Fruit fly (Drosophila melanogaster) whole organism, embryonic: ENCODE results near the gene UQCR-14.

Source experiments
- Ada2b ChIP-seq: fragments of 200-800 bp; sonication (Bioruptor generic); IDR thresholded peaks from 2 replicates; pipeline ENCODE4 v1.3.6; 2022; ENCODE audit warnings: missing biosample characterization, missing genetic modification characterization
- Aef1 ChIP-seq: fragments of 200-800 bp; sonication (Bioruptor generic); IDR thresholded peaks from 3 replicates; pipeline ENCODE4 v1.3.6; 2022; ENCODE audit warnings: missing biosample characterization, missing genetic modification characterization
- Bteb2 ChIP-seq: fragments of 200-800 bp; sonication (Bioruptor generic); optimal IDR thresholded peaks from 2 replicates; lab custom pipeline; 2016; ENCODE audit warnings: missing biosample characterization, missing genetic modification characterization
- CG10366 ChIP-seq: fragments of 200-800 bp; sonication (Bioruptor generic); IDR thresholded peaks from 2 replicates; pipeline ENCODE4 v1.3.6; 2022; ENCODE audit warnings: missing biosample characterization, missing genetic modification characterization
- CG11398 ChIP-seq: fragments of 200-800 bp; sonication (Bioruptor generic); optimal IDR thresholded peaks from 2 replicates; lab custom pipeline; 2016; ENCODE audit warnings: missing biosample characterization, missing genetic modification characterization
- CG11695 ChIP-seq: fragments of 200-800 bp; sonication (Bioruptor generic); IDR thresholded peaks from 3 replicates; pipeline ENCODE4 v1.3.6; 2022; ENCODE audit warnings: missing biosample characterization, missing genetic modification characterization
- CG12219 ChIP-seq: fragments of 200-800 bp; sonication (Bioruptor generic); optimal IDR thresholded peaks from 3 replicates; lab custom pipeline; 2018; ENCODE audit warnings: missing biosample characterization, mild to moderate bottlenecking, missing genetic modification characterization
- CG12299 ChIP-seq: fragments of 200-800 bp; sonication (Bioruptor generic); optimal IDR thresholded peaks from 2 replicates; lab custom pipeline; 2018; ENCODE audit warnings: missing biosample characterization, mild to moderate bottlenecking, missing genetic modification characterization
- CG1233 ChIP-seq: fragments of 200-800 bp; sonication (Bioruptor generic); optimal IDR thresholded peaks from 4 replicates; lab custom pipeline; 2018; ENCODE audit warnings: missing biosample characterization, mild to moderate bottlenecking, missing genetic modification characterization
- CG13123 ChIP-seq: fragments of 200-800 bp; sonication (Bioruptor generic); optimal IDR thresholded peaks from 2 replicates; lab custom pipeline; 2016; ENCODE audit warnings: missing biosample characterization, missing genetic modification characterization
- CG14014 ChIP-seq: fragments of 200-800 bp; sonication (Bioruptor generic); IDR thresholded peaks from 2 replicates; pipeline ENCODE4 v1.3.6; 2022; ENCODE audit warnings: missing biosample characterization, missing genetic modification characterization
- CG18476 ChIP-seq: fragments of 200-800 bp; sonication (Bioruptor generic); optimal IDR thresholded peaks from 2 replicates; lab custom pipeline; 2016; ENCODE audit warnings: missing biosample characterization, mild to moderate bottlenecking, missing genetic modification characterization
- CG2678 ChIP-seq: fragments of 200-800 bp; sonication (Bioruptor generic); optimal IDR thresholded peaks from 3 replicates; lab custom pipeline; 2019; ENCODE audit warnings: missing biosample characterization, mild to moderate bottlenecking, missing genetic modification characterization, moderate library complexity
- CG2889 ChIP-seq: fragments of 200-800 bp; sonication (Bioruptor generic); IDR thresholded peaks from 3 replicates; pipeline ENCODE4 v1.3.6; 2022; ENCODE audit warnings: missing biosample characterization, missing genetic modification characterization
- CG3065 ChIP-seq: fragments of 200-800 bp; sonication (Bioruptor generic); optimal IDR thresholded peaks from 2 replicates; lab custom pipeline; 2016; ENCODE audit warnings: missing biosample characterization, missing genetic modification characterization
- CG31224 ChIP-seq: fragments of 200-800 bp; sonication (Bioruptor generic); IDR thresholded peaks from 2 replicates; pipeline ENCODE4 v1.3.6; 2022; ENCODE audit warnings: missing biosample characterization, missing genetic modification characterization
- CG32767 ChIP-seq: fragments of 200-800 bp; sonication (Bioruptor generic); IDR thresholded peaks from 2 replicates; pipeline ENCODE4 v1.3.6; 2022; ENCODE audit warnings: missing biosample characterization, missing genetic modification characterization
- CG4328 ChIP-seq: fragments of 200-800 bp; sonication (Bioruptor generic); optimal IDR thresholded peaks from 3 replicates; lab custom pipeline; 2017; ENCODE audit warnings: missing biosample characterization, missing genetic modification reagents, missing genetic modification characterization
- CG5180 ChIP-seq: fragments of 200-800 bp; sonication (Bioruptor generic); optimal IDR thresholded peaks from 3 replicates; lab custom pipeline; 2017; ENCODE audit warnings: missing biosample characterization, missing genetic modification characterization, mild to moderate bottlenecking, moderate library complexity, missing genetic modification reagents
- CG7556 ChIP-seq: fragments of 200-800 bp; sonication (Bioruptor generic); optimal IDR thresholded peaks from 2 replicates; lab custom pipeline; 2017; ENCODE audit warnings: missing biosample characterization, mild to moderate bottlenecking, missing genetic modification characterization
- CG7839 ChIP-seq: fragments of 200-800 bp; sonication (Bioruptor generic); optimal IDR thresholded peaks from 3 replicates; lab custom pipeline; 2018; ENCODE audit warnings: missing biosample characterization, mild to moderate bottlenecking, missing genetic modification characterization, moderate library complexity
- CG7928 ChIP-seq: fragments of 200-800 bp; sonication (Bioruptor generic); optimal IDR thresholded peaks from 2 replicates; lab custom pipeline; 2017; ENCODE audit warnings: missing biosample characterization, mild to moderate bottlenecking, missing genetic modification characterization
- D ChIP-seq, 2 experiments: fragments of 200-800 bp in 1 of 2; fragments of >200 bp in 1 of 2; sonication (Bioruptor generic) in 1 of 2; optimal IDR thresholded peaks; 2 replicates in 1 of 2; 3 replicates in 1 of 2; lab custom pipeline; 2017; ENCODE audit warnings: mild to moderate bottlenecking in 1 of 2, missing biosample characterization in 1 of 2, missing genetic modification characterization in 1 of 2, missing genetic modification reagents in 1 of 2
- ERR ChIP-seq: fragments of 200-800 bp; sonication (Bioruptor generic); optimal IDR thresholded peaks from 2 replicates; lab custom pipeline; 2016; ENCODE audit warnings: missing biosample characterization, missing genetic modification characterization
- Gsc ChIP-seq: fragments of 200-800 bp; sonication (Bioruptor generic); IDR thresholded peaks from 2 replicates; pipeline ENCODE4 v1.3.6; 2022; ENCODE audit warnings: missing biosample characterization, missing genetic modification characterization
- Med ChIP-seq: fragments of 200-800 bp; sonication (Bioruptor generic); peaks from one replicate; lab custom pipeline; 2016; ENCODE audit warnings: missing biosample characterization, missing genetic modification characterization, mild to moderate bottlenecking, inconsistent platforms, moderate library complexity
- Nf-YB ChIP-seq: fragments of 200-800 bp; sonication (Bioruptor generic); optimal IDR thresholded peaks from 3 replicates; lab custom pipeline; 2019; ENCODE audit warnings: missing biosample characterization, mild to moderate bottlenecking, missing genetic modification characterization, moderate library complexity
- Oli ChIP-seq: fragments of 200-800 bp; sonication (Bioruptor generic); optimal IDR thresholded peaks from 2 replicates; lab custom pipeline; 2018; ENCODE audit warnings: missing biosample characterization, mild to moderate bottlenecking, missing genetic modification characterization, moderate library complexity
- Pdp1 ChIP-seq, 2 experiments: fragments of 200-800 bp; sonication (Bioruptor generic); optimal IDR thresholded peaks; 3 replicates each; lab custom pipeline; 2016; ENCODE audit warnings: missing biosample characterization in 2 of 2, missing genetic modification characterization in 2 of 2, mild to moderate bottlenecking in 1 of 2, moderate library complexity in 1 of 2
- Rx ChIP-seq: fragments of 200-800 bp; sonication (Bioruptor generic); IDR thresholded peaks from 2 replicates; pipeline ENCODE4 v1.3.6; 2022; ENCODE audit warnings: missing biosample characterization, missing genetic modification characterization
- Xrp1 ChIP-seq: fragments of 200-800 bp; sonication (Bioruptor generic); IDR thresholded peaks from 2 replicates; pipeline ENCODE4 v1.3.6; 2022; ENCODE audit warnings: missing biosample characterization, missing genetic modification characterization
- YL-1 ChIP-seq: fragments of 200-800 bp; sonication (Bioruptor generic); optimal IDR thresholded peaks from 3 replicates; lab custom pipeline; 2017; ENCODE audit warnings: missing biosample characterization, mild to moderate bottlenecking, missing genetic modification characterization
- ab ChIP-seq: fragments of 200-800 bp; sonication (Bioruptor generic); optimal IDR thresholded peaks from 2 replicates; lab custom pipeline; 2016; ENCODE audit warnings: missing biosample characterization, missing genetic modification characterization
- chinmo ChIP-seq: fragments of 200-800 bp; sonication (Bioruptor generic); IDR thresholded peaks from 4 replicates; pipeline ENCODE4 v1.3.6; 2022; ENCODE audit warnings: missing biosample characterization, missing genetic modification characterization; ENCODE audit not compliant: partially characterized antibody
- crol ChIP-seq: fragments of 200-800 bp; sonication (Bioruptor generic); IDR thresholded peaks from 2 replicates; pipeline ENCODE4 v1.3.6; 2022; ENCODE audit warnings: missing biosample characterization, missing genetic modification characterization
- danr ChIP-seq: fragments of 200-800 bp; sonication (Bioruptor generic); IDR thresholded peaks from 2 replicates; pipeline ENCODE4 v1.3.6; 2022; ENCODE audit warnings: missing biosample characterization, missing genetic modification characterization
- dimm ChIP-seq: fragments of 200-800 bp; sonication (Bioruptor generic); IDR thresholded peaks from 2 replicates; pipeline ENCODE4 v1.3.6; 2022; ENCODE audit warnings: missing biosample characterization, missing genetic modification characterization
- disco-r ChIP-seq: fragments of 200-800 bp; sonication (Bioruptor generic); optimal IDR thresholded peaks from 2 replicates; lab custom pipeline; 2016; ENCODE audit warnings: missing biosample characterization, missing genetic modification characterization
- dpn ChIP-seq, 2 experiments: fragments of 200-800 bp; sonication (Bioruptor generic); optimal IDR thresholded peaks; 3 replicates each; lab custom pipeline; 2016; ENCODE audit warnings: missing biosample characterization in 2 of 2, missing genetic modification characterization in 2 of 2
- fu2 ChIP-seq: fragments of 200-800 bp; sonication (Bioruptor generic); optimal IDR thresholded peaks from 2 replicates; lab custom pipeline; 2016; ENCODE audit warnings: missing biosample characterization, missing genetic modification characterization
- gce ChIP-seq: fragments of 200-800 bp; sonication (Bioruptor generic); IDR thresholded peaks from 3 replicates; pipeline ENCODE4 v1.3.6; 2022; ENCODE audit warnings: missing biosample characterization, missing genetic modification characterization
- grn ChIP-seq: fragments of 200-800 bp; sonication (Bioruptor generic); optimal IDR thresholded peaks from 3 replicates; lab custom pipeline; 2017; ENCODE audit warnings: missing biosample characterization, missing genetic modification characterization
- ham ChIP-seq: fragments of 200-800 bp; sonication (Bioruptor generic); IDR thresholded peaks from 2 replicates; pipeline ENCODE4 v1.3.6; 2022; ENCODE audit warnings: missing biosample characterization, missing genetic modification characterization
- hbn ChIP-seq: fragments of 200-800 bp; sonication (Bioruptor generic); IDR thresholded peaks from 2 replicates; pipeline ENCODE4 v1.3.6; 2022; ENCODE audit warnings: missing biosample characterization, missing genetic modification characterization; ENCODE audit not compliant: partially characterized antibody
- ind ChIP-seq: fragments of 200-800 bp; sonication (Bioruptor generic); optimal IDR thresholded peaks from 3 replicates; lab custom pipeline; 2016; ENCODE audit warnings: missing biosample characterization, missing genetic modification characterization
- kni ChIP-seq: fragments of 200-800 bp; sonication (Bioruptor generic); optimal IDR thresholded peaks from 3 replicates; lab custom pipeline; 2017; ENCODE audit warnings: mild to moderate bottlenecking, missing biosample characterization, missing genetic modification reagents, missing genetic modification characterization
- lilli ChIP-seq: fragments of 200-800 bp; sonication (Bioruptor generic); optimal IDR thresholded peaks from 3 replicates; lab custom pipeline; 2016; ENCODE audit warnings: missing biosample characterization, missing genetic modification characterization
- mld ChIP-seq: fragments of 200-800 bp; sonication (Bioruptor generic); IDR thresholded peaks from 3 replicates; pipeline ENCODE4 v1.3.6; 2022; ENCODE audit warnings: missing biosample characterization, missing genetic modification characterization; ENCODE audit not compliant: partially characterized antibody
- sens ChIP-seq: fragments of 200-800 bp; sonication (Bioruptor generic); peaks from one replicate; lab custom pipeline; 2016; ENCODE audit warnings: missing biosample characterization, missing genetic modification characterization
- shn ChIP-seq: fragments of 200-800 bp; sonication (Bioruptor generic); optimal IDR thresholded peaks from 3 replicates; lab custom pipeline; 2016; ENCODE audit warnings: missing biosample characterization, missing genetic modification characterization
- sna ChIP-seq: fragments of 200-800 bp; sonication (Bioruptor generic); IDR thresholded peaks from 2 replicates; pipeline ENCODE4 v1.3.6; 2022; ENCODE audit warnings: missing biosample characterization, missing genetic modification characterization; ENCODE audit not compliant: partially characterized antibody
- tin ChIP-seq: fragments of 200-800 bp; sonication (Bioruptor generic); optimal IDR thresholded peaks from 3 replicates; lab custom pipeline; 2016; ENCODE audit warnings: missing biosample characterization, missing genetic modification characterization

The UQCR-14 gene

dm6 chrX:16323063-16323462 lies 37.0 kb downstream of the UQCR-14 start, which contains the start of the genes CG9917 and CG32579 (continued):
- TF ChIP-seq D (optimal IDR thresholded peaks at IDR 0.05; lab: Kevin White, UChicago) (no peak), D (GFP tag; optimal IDR thresholded peaks at IDR 0.05; lab: Kevin White, UChicago) (no peak), gce (GFP tag; lab: Robert Waterston, UW) (no peak), CG3065 (no peak), dpn (GFP tag; optimal IDR thresholded peaks at IDR 0.05; lab: Kevin White, UChicago) (no peak), sens (GFP tag; lab: Kevin White, UChicago) (peak; percentile 72), shn (GFP tag; lab: Kevin White, UChicago) (no peak), CG13123 (GFP tag; lab: Kevin White, UChicago) (no peak), Oli (tag; lab: Kevin White, UChicago) (no peak), ab (GFP tag; lab: Kevin White, UChicago) (no peak), dimm (GFP tag; lab: Robert Waterston, UW) (no peak), CG10366 (no peak), fu2 (GFP tag; lab: Kevin White, UChicago) (no peak), CG11695 (GFP tag; lab: Robert Waterston, UW) (no peak), CG18476 (GFP tag; lab: Kevin White, UChicago) (no peak), hbn (peak; percentile 76), Rx (no peak), Aef1 (no peak), CG12219 (no peak), grn (GFP tag; lab: Kevin White, UChicago) (peak; percentile 7), danr (GFP tag; lab: Robert Waterston, UW) (no peak), sna (peak; percentile 63), crol (GFP tag; lab: Robert Waterston, UW) (no peak), CG5180 (no peak), tin (no peak), Ada2b (GFP tag; lab: Robert Waterston, UW) (no peak), CG1233 (no peak), Pdp1 (GFP tag; optimal IDR thresholded peaks at IDR 0.05; lab: Kevin White, UChicago) (peak in 1 of 2 experiments; percentile 6), CG7839 (tag; lab: Kevin White, UChicago) (no peak), CG7928 (GFP tag; lab: Kevin White, UChicago) (no peak), ham (GFP tag; lab: Robert Waterston, UW) (no peak), Xrp1 (GFP tag; lab: Robert Waterston, UW) (no peak), CG4328 (GFP tag; lab: Kevin White, UChicago) (no peak), disco-r (GFP tag; lab: Kevin White, UChicago) (no peak), Nf-YB (no peak), chinmo (GFP tag; lab: Robert Waterston, UW) (peak; percentile 83; the same call in 2 of the 4 replicates), CG11398 (GFP tag; lab: Kevin White, UChicago) (no peak), CG31224 (GFP tag; lab: Robert Waterston, UW) (no peak), Med (peak; percentile 28), YL-1 (GFP tag; lab: Kevin White, UChicago) (peak; percentile 19), CG7556 (GFP tag; lab: Kevin White, UChicago) (no peak), CG12299 (no peak), CG2889 (GFP tag; lab: Robert Waterston, UW) (no peak), kni (no peak), ERR (GFP tag; lab: Kevin White, UChicago) (no peak), Bteb2 (GFP tag; lab: Kevin White, UChicago) (no peak), CG2678 (tag; lab: Kevin White, UChicago) (no peak), lilli (GFP tag; lab: Kevin White, UChicago) (no peak), mld (GFP tag; lab: Robert Waterston, UW) (peak; percentile 71; the same call in 2 of the 3 replicates), Gsc (no peak), CG32767 (no peak), CG14014 (GFP tag; lab: Robert Waterston, UW) (no peak), ind (GFP tag; lab: Kevin White, UChicago) (no peak)
